Worm (Caenorhabditis elegans): ENCODE results near the gene timp-1.

Gene timp-1

ce11 chrV:8217661-8218265 lies 10.7 kb downstream of the timp-1 start, which contains the start of gene K07C11.8:
Gene K07C11.8, minus strand, starts transcription at chrV:8217884.
- TF ChIP-seq W03F9.2 (tag; optimal IDR thresholded peaks at IDR 0.05) = no peak
- no peak for TF ChIP-seq him-1 (tag; optimal IDR thresholded peaks at IDR 0.05)
- TF ChIP-seq dao-5 (tag; optimal IDR thresholded peaks at IDR 0.05) = no peak

- TF ChIP-seq W03F9.2 (tag; optimal IDR thresholded peaks at IDR 0.05) (no peak), him-1 (tag; optimal IDR thresholded peaks at IDR 0.05) (no peak), dao-5 (tag; optimal IDR thresholded peaks at IDR 0.05) (no peak)
These were observed 12.5 kb downstream of the timp-1 start for ce11 chrV:8219550-8219949.

- TF ChIP-seq W03F9.2 (tag; optimal IDR thresholded peaks at IDR 0.05) = no peak
- TF ChIP-seq him-1 (tag; optimal IDR thresholded peaks at IDR 0.05) = no peak
- TF ChIP-seq dao-5 (tag; optimal IDR thresholded peaks at IDR 0.05) = no peak
These were observed 14.1 kb downstream of the timp-1 start, which contains the start of the genes cogc-6 and air-1 for ce11 chrV:8221083-8221538. Gene cogc-6, minus strand, starts transcription at chrV:8221316. Gene air-1, plus strand, starts transcription at chrV:8221488.

ce11 chrV:8223417-8223816 lies 16.4 kb downstream of the timp-1 start:
- TF ChIP-seq him-1 (tag; optimal IDR thresholded peaks at IDR 0.05) (no peak), dao-5 (tag; optimal IDR thresholded peaks at IDR 0.05) (no peak), W03F9.2 (tag; optimal IDR thresholded peaks at IDR 0.05) (no peak)

ce11 chrV:8224634-8225033 lies 17.6 kb downstream of the timp-1 start, which contains the start of gene pax-1:
Gene pax-1, plus strand, starts transcription at chrV:8224934.
- no peak for TF ChIP-seq him-1 (tag; optimal IDR thresholded peaks at IDR 0.05)
- TF ChIP-seq W03F9.2 (tag; optimal IDR thresholded peaks at IDR 0.05) = no peak

ce11 chrV:8226812-8227211 lies 19.8 kb downstream of the timp-1 start, which contains the start of gene K07C11.10:
Gene K07C11.10, minus strand, starts transcription at chrV:8226912.
- TF ChIP-seq dao-5 (tag; optimal IDR thresholded peaks at IDR 0.05) (no peak), W03F9.2 (tag; optimal IDR thresholded peaks at IDR 0.05) (no peak), him-1 (tag; optimal IDR thresholded peaks at IDR 0.05) (no peak)

- TF ChIP-seq him-1 (tag; optimal IDR thresholded peaks at IDR 0.05) = peak; percentile 24
- no peak for TF ChIP-seq dao-5 (tag; optimal IDR thresholded peaks at IDR 0.05)
- peak; percentile 82 for TF ChIP-seq W03F9.2 (tag; optimal IDR thresholded peaks at IDR 0.05)
These were observed 21.7 kb downstream of the timp-1 start for ce11 chrV:8228712-8229119.

ce11 chrV:8230056-8230455 lies 23.0 kb downstream of the timp-1 start:
- TF ChIP-seq W03F9.2 (tag; optimal IDR thresholded peaks at IDR 0.05) (no peak), him-1 (tag; optimal IDR thresholded peaks at IDR 0.05) (no peak), dao-5 (tag; optimal IDR thresholded peaks at IDR 0.05) (no peak)

ce11 chrV:8235331-8235730 lies 28.3 kb downstream of the timp-1 start:
- TF ChIP-seq dao-5 (tag; optimal IDR thresholded peaks at IDR 0.05) = no peak

ce11 chrV:8238290-8238689 lies 31.3 kb downstream of the timp-1 start, which contains the start of gene rol-3:
Gene rol-3, minus strand, starts transcription at chrV:8238409.
- TF ChIP-seq dao-5 (tag; optimal IDR thresholded peaks at IDR 0.05) = no peak

- TF ChIP-seq W03F9.2 (tag; optimal IDR thresholded peaks at IDR 0.05) = no peak
These were observed 32.9 kb downstream of the timp-1 start, which contains the start of gene C16D9.3 for ce11 chrV:8239928-8240327. Gene C16D9.3, minus strand, starts transcription at chrV:8240028.

ce11 chrV:8242798-8243197 lies 35.8 kb downstream of the timp-1 start, which contains the start of gene C16D9.4:
Gene C16D9.4, minus strand, starts transcription at chrV:8242898.
- TF ChIP-seq him-1 (tag; optimal IDR thresholded peaks at IDR 0.05) (no peak), dao-5 (tag; optimal IDR thresholded peaks at IDR 0.05) (no peak), W03F9.2 (tag; optimal IDR thresholded peaks at IDR 0.05) (no peak)

ce11 chrV:8243201-8243600 lies 36.2 kb downstream of the timp-1 start:
- no peak for TF ChIP-seq him-1 (tag; optimal IDR thresholded peaks at IDR 0.05)
- TF ChIP-seq W03F9.2 (tag; optimal IDR thresholded peaks at IDR 0.05) = no peak
- no peak for TF ChIP-seq dao-5 (tag; optimal IDR thresholded peaks at IDR 0.05)

ce11 chrV:8245457-8245856 lies 38.4 kb downstream of the timp-1 start, which contains the start of gene C16D9.5:
Gene C16D9.5, minus strand, starts transcription at chrV:8245557.
- no peak for TF ChIP-seq him-1 (tag; optimal IDR thresholded peaks at IDR 0.05)
- no peak for TF ChIP-seq W03F9.2 (tag; optimal IDR thresholded peaks at IDR 0.05)
- TF ChIP-seq dao-5 (tag; optimal IDR thresholded peaks at IDR 0.05) = no peak
